Fruit fly (Drosophila melanogaster): Measurements from ENCODE around the gene CG13603.

Gene CG13603

DNA sequence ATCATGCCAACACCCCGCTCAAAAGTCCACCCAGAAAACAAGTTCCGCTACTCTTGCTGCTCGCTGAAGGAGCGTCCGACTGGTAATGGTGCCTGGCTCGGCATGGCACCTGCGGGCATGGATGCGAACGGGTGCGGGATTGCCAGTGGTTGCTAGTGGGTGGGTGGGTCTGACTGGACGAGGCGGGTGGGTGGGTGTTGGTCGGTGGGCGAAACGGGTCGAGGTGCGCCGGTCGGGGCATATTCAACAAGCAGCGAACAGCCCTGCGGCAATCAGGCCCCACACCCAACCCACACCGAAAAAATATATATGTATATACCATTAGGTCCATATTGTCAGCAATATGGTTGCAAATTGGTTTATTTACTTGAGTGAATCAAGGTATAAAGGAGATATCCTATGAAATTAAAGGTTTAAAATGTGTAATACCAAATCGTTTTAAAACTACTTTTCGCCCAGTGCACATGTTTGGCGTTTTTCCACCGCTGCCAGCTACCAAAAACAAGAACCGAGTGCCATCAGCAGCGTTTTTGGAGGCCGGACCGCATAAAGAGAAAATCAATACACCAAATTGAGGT is 24.4 kb upstream of the CG13603 start:
- TF ChIP-seq CG17801 (GFP tag; optimal IDR thresholded peaks at IDR 0.05; ENCODE audit: partially characterized antibody): no peak

DNA sequence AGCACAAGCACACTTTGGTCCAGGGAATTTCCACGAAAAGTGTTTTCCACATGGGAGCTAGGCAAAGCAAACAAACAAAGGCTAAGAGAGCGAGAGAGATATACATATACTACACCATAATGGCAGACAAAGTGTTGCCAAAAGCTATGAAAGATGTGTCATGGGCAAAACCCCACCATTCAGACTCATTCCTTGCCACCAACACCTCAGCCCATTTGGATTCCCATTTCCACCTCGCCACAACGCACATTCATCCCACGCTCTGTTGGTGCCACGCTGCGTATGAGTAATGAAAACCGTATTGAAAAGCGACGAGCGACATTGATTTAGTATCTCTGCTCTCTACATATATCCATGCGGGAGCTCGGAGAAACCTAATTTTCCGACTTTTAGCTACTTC is 22.5 kb upstream of the CG13603 start:
- no peak for TF ChIP-seq CG17801 (GFP tag; optimal IDR thresholded peaks at IDR 0.05; ENCODE audit: partially characterized antibody)

DNA sequence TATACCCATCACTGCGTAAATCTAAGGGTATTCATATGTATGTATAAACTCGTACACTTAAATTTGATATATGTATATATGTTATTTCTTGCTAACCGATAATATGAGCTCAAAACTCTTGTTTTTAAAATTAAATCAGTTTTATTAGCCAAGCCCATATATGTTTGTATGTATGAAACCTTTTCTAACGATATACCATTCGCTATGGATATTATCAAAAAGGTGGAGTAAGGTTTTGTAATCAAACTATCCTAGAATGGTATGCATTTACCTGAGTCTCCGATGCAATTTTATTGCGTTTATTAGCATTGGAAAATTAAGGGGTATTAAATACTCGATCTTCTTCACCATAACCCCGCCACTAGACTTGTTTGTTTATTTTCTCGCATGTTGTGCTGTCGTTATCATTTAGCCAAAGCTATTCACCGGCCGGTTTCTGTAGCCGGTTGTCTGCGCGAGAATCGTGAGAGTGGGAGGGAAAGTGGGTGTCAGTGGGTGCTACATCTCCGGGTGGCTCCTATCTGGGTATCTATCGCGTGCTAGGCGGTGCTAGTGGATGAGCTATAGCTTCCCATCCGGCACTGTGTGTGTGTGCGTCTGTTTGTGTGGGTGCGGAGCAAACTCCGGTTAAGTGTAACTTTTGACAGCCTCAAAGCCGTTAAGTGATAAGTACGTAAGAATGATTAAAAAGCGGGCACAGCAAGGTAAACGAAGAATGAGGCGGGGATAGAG is 21.6 kb upstream of the CG13603 start:
- TF ChIP-seq CG17801 (GFP tag; optimal IDR thresholded peaks at IDR 0.05; ENCODE audit: partially characterized antibody): no peak

DNA sequence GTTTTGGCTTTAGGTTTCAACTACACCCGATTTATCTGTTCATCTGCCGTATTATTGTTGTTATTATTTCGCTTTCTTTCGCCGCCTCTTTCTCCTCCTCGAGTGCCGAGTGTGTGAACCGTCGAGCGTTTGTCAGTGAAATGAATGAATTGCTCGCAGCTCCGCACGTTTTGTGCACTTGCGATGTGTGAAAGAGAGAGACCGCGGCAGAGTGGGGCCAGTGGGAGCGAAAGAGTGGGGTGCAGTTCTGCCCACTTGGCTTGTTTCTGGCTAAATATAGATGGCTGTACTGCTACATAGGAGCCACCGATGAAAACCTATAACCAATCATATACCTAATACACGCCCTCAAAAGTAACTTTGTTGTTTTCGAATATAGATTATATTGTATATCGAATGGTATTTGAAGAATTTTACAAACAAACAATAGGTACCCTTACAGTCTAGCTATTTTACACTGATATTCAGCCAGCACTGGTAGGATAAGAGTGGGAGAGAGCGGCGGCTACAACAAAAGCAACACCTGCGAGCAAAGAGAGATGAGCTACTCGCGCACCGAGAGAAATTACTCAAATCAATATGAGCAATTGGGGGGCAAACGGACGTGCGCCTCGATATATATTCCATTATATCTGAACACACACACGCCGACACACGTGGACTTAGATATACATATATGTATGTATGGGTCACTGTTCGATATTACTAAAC is 20.2 kb upstream of the CG13603 start:
- TF ChIP-seq CG17801 (GFP tag; optimal IDR thresholded peaks at IDR 0.05; ENCODE audit: partially characterized antibody): peak; percentile 14

DNA sequence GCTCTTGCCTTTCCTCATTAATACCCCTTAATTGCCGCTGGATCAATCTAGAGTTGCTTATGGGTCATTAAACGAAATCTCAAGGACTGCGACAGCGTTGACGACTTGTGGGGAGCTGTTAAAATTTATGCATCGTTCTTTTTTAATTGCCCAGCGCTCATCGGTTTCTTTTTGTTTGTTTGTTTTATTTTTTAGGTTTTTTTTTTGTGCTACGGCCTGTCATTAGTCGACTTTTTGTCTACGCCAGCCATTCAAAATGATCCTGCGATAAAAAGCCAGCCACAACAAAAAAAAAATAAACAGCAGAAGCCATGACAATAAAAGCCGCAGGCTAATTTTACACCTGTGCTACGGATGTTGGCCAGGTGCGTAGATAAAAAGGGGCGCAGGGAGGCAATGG is 17.6 kb upstream of the CG13603 start:
- TF ChIP-seq CG17801 (GFP tag; optimal IDR thresholded peaks at IDR 0.05; ENCODE audit: partially characterized antibody): no peak

DNA sequence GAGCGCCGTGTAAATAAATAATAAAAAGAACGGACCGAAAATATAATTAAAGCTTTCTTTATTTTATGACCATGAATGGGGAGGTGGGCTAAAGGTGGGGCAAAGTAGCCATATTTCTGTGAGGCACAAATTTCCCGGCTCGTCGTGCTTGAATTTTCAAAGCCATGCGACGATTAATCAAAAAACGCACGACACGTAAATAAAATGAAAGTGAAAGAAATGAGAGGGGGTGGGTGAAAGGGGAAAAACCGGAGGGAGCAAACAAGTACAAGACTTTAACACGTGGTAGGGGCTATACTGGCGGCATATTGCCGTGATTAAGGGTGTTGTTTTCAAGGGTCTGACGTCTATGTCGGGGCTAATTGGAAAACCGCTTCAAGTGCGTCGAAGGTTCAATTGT is 14.8 kb upstream of the CG13603 start:
- no peak for TF ChIP-seq CG17801 (GFP tag; optimal IDR thresholded peaks at IDR 0.05; ENCODE audit: partially characterized antibody)

DNA sequence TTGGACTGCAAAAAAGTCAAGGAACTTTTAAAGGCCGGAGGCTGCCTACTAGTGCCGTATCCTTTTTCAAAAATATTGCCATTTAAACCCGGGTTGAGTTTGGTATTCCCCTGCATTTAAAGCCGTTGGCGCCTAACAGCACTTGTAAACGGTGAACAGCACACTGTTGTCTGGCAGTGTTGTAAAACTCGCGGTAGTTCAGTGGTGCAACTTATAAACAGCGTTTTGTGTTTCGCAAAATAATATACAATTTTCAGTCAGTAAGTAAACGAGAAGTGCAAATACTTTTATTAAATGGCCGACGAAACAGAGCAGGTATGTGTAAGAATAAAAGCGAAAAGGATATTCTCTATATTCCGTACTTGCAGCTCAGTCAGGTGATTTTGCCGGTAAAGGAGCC is 9.9 kb upstream of the CG13603 start, which contains the start of gene LSm3:
Gene LSm3 (plus strand): TSS at position 39 of the 400 bp plus-strand sequence.
- TF ChIP-seq CG17801 (GFP tag; optimal IDR thresholded peaks at IDR 0.05; ENCODE audit: partially characterized antibody): peak; percentile 49

DNA sequence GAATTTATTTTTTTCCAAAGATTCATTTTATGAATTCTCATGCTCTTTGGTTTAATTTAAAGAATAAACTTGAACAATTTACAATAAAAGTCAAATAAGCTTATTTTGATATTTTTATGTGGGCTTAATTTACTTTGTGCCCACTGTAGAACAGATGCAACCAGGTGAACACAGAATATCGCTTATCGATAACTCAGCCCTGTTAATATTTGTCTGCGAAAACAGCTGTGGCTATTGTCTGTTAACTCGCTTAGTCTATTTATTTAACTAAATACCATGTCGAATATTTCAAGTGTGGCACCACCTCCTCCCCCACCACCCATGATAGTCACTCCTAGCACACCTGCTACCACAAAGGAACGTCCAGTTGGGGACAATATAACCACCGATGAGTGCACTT is 9.1 kb upstream of the CG13603 start, which contains the start of gene CG33108:
Gene CG33108 (plus strand): TSS at position 200 of the 400 bp plus-strand sequence.
- no peak for TF ChIP-seq CG17801 (GFP tag; optimal IDR thresholded peaks at IDR 0.05; ENCODE audit: partially characterized antibody)

DNA sequence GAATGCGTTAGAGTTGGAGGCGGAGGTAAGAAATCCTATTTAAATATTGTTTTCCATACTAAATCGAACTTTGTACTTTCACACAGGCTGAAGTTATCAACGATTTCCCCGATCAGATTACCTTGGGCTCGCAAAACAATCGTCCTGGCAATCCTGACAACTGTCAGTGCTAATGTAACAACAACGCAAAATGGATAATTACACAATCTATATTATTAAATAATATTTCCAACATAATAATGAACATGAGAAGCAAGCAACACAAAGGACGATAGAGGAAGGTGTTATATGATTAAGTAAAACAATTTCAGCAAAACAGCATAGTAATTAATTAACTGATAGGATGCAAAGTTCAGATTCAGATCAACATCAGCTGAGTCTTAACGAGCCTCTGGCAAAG is 8.2 kb upstream of the CG13603 start:
- no peak for TF ChIP-seq CG17801 (GFP tag; optimal IDR thresholded peaks at IDR 0.05; ENCODE audit: partially characterized antibody)

DNA sequence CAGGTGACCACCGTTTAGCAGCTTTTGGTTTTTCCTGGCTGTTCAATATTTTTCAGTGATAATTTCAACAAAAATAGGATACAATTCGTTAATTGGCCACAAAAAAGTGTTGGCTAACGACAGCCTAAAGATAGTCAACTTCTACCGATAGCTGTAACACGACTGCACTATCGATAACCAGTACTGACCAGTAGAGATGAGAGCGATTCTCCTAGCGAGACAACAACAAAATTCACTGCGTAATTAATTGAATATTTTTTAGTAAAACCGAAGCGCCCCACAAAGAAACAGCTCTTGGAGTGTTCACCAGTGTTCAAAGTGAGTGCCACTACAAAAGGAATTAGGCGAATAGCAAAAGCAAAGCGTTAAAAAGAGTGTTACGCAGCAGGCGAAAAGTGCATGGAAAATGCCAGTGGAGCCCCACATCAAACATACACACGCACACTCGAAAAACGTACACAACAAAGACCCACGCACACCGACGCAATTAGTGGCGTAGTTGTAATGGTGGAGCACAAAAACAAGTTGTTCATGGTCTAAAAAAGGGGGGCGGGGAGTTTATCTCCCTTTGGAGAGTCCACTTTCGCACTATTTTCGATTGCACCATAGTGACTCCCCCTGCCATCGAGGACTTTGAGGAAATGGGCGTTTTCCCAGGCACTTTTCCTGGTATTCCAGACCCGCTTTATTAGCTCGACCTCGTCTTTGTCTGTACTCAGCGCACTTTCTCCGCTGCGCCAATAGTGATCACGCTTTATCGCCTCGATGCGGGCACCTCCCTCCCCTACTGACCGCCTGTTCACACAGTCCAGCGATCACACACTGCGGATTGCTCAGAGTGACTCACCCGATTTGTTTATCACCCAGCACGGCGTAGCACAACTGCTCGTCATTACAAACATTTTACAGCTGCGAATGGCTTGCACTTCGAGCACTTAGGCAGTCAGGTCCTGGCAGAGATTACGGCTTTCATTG is 6.7 kb upstream of the CG13603 start, which contains the start of the genes Epp and Rab7:
Gene Epp (minus strand): TSS at position 94 of the 975 bp plus-strand sequence.
Gene Rab7 (plus strand): TSS at position 186 of the 975 bp plus-strand sequence.
- peak; percentile 52 for TF ChIP-seq CG17801 (GFP tag; optimal IDR thresholded peaks at IDR 0.05; ENCODE audit: partially characterized antibody)

DNA sequence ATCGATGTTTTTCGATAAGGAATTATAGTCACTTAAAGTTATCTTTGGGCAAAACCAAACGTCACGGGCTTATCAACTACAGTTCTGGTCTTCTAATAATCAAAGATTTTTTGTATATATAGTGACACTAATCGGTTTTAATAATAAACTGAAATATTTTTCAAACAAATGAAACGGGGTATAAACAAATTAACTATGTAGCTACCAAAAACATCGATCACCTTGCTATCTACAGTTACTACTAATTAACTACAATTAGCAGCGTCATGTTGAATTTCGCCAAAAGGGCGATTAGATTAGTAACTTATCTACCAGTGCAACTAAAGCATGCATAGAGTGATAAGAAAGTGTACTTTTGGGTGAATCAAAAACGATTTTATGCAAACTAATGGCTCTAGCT is 5.0 kb upstream of the CG13603 start:
- no peak for TF ChIP-seq CG17801 (GFP tag; optimal IDR thresholded peaks at IDR 0.05; ENCODE audit: partially characterized antibody)

DNA sequence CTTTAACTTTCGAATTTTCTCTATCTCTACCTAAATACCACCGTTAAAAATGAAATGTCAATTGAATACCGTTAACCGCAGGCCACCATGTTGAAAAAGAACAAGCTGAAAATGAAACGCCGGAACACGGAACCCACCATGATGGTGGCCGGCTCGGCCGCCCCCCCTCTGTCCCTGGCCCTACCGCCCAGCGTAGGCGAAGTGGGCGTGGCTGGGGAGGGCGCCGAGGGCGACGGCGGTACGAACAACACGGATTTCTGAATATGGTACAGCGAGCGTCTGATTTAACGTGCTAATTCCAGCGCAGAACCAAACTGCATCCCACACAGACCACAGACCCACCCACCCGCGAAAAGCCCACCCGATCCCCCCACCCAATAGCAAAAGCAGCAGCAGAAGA is 4.7 kb downstream of the CG13603 start:
- TF ChIP-seq CG17801 (GFP tag; optimal IDR thresholded peaks at IDR 0.05; ENCODE audit: partially characterized antibody): no peak

DNA sequence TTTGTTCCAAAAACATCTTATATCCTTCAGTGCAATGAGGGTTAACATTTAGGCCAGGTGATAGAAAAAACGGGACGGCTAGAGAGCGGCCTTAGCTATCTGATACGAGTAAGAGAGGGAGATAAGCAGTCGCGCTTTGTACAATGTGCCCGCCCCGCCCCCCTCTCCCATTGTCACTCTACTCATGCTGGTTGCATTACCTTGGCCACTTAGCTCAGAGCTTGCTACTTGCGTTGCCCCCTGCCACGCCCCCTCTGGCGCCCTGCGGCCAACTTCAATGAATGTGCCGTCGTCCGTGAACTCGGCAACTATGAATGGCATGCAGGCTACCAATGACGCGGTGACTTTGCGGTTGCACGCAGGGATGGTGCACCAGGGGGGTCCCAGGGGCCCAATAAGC is 14.6 kb downstream of the CG13603 start:
- no peak for TF ChIP-seq CG17801 (GFP tag; optimal IDR thresholded peaks at IDR 0.05; ENCODE audit: partially characterized antibody)

DNA sequence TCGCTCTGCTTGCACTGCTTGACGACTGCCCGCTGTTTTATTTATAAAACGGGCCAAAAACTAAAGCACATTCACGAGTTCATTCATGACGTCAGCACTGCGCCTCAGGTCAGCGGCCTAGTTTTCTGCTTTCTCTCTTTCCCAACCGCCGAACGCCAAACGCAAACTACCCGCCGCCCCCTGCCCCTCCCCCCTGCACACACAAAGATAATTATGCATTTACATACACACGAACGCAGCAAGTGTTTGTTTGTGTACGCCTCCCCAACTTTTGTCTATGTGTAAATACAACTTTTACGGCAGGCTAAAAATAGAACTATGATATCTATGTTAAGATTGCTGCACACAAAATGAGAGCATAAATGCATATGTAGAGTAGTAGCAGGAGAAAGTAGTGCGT is 15.2 kb downstream of the CG13603 start:
- TF ChIP-seq CG17801 (GFP tag; optimal IDR thresholded peaks at IDR 0.05; ENCODE audit: partially characterized antibody): no peak

DNA sequence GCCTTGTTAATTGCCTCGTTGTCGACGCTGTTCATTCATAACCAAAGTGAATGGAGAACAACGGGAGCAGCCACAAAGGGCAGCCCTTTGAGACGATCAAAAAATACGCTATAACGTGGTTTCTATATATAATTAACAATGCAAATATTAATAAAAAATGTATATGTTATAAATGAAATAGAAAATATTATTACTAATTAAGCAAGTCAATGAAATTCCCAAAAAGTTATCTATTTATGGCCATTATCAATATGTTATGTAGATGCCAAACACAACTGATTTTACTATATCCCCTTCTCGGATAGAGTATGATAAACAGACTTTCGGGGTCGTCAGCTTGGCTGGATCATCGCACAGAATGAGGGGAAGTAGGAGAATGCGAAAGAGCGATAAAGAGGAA is 16.9 kb downstream of the CG13603 start:
- no peak for TF ChIP-seq CG17801 (GFP tag; optimal IDR thresholded peaks at IDR 0.05; ENCODE audit: partially characterized antibody)
